Fruit fly (Drosophila melanogaster) whole organism, embryonic: ENCODE data around the gene CG34305.

Experiments
- Ada2b ChIP-seq: fragments of 200-800 bp; sonication (Bioruptor generic); IDR thresholded peaks from 2 replicates; pipeline ENCODE4 v1.3.6; 2022; ENCODE audit warnings: missing biosample characterization, missing genetic modification characterization
- BEAF-32 ChIP-seq: fragments of 200-800 bp; sonication (Bioruptor generic); optimal IDR thresholded peaks from 3 replicates; lab custom pipeline; 2017; ENCODE audit warnings: missing biosample characterization, missing genetic modification characterization, mild to moderate bottlenecking, moderate library complexity, missing genetic modification reagents
- CG11696 ChIP-seq: fragments of 200-800 bp; sonication (Bioruptor generic); IDR thresholded peaks from 2 replicates; pipeline ENCODE4 v1.3.6; 2022; ENCODE audit warnings: missing biosample characterization, missing genetic modification characterization
- CG15514 ChIP-seq: fragments of 200-800 bp; sonication (Bioruptor generic); optimal IDR thresholded peaks from 3 replicates; lab custom pipeline; 2017; ENCODE audit warnings: missing biosample characterization, missing genetic modification characterization, mild to moderate bottlenecking, moderate library complexity, missing genetic modification reagents
- CG2202 ChIP-seq: fragments of 200-800 bp; sonication (Bioruptor generic); optimal IDR thresholded peaks from 2 replicates; lab custom pipeline; 2018; ENCODE audit warnings: missing biosample characterization, mild to moderate bottlenecking, missing genetic modification characterization
- CG30020 ChIP-seq: fragments of 200-800 bp; optimal IDR thresholded peaks from 2 replicates; lab custom pipeline; 2019; ENCODE audit warnings: missing biosample characterization, mild to moderate bottlenecking, missing genetic modification characterization, moderate library complexity
- CG32532 ChIP-seq: fragments of 200-800 bp; sonication (Bioruptor generic); IDR thresholded peaks from 2 replicates; pipeline ENCODE4 v1.3.6; 2022; ENCODE audit warnings: missing biosample characterization, missing genetic modification characterization
- CG32772 ChIP-seq: fragments of 200-800 bp; sonication (Bioruptor generic); IDR thresholded peaks from 2 replicates; pipeline ENCODE4 v1.3.6; 2022; ENCODE audit warnings: missing biosample characterization, missing genetic modification characterization
- CG34422 ChIP-seq: fragments of 200-800 bp; sonication (Bioruptor generic); IDR thresholded peaks from 3 replicates; pipeline ENCODE4 v1.3.6; 2022; ENCODE audit warnings: missing biosample characterization, missing genetic modification characterization
- CG3847 ChIP-seq: fragments of 200-800 bp; sonication (Bioruptor generic); IDR thresholded peaks from 2 replicates; pipeline ENCODE4 v1.3.6; 2022; ENCODE audit warnings: missing biosample characterization, missing genetic modification characterization
- CG6654 ChIP-seq: fragments of 200-800 bp; sonication (Bioruptor generic); optimal IDR thresholded peaks from 2 replicates; lab custom pipeline; 2017; ENCODE audit warnings: missing biosample characterization, mild to moderate bottlenecking, missing genetic modification characterization
- CG6813 ChIP-seq: fragments of 200-800 bp; sonication (Bioruptor generic); optimal IDR thresholded peaks from 2 replicates; lab custom pipeline; 2017; ENCODE audit warnings: missing biosample characterization, missing genetic modification characterization, mild to moderate bottlenecking, moderate library complexity, missing genetic modification reagents
- CG7745 ChIP-seq: fragments of 200-800 bp; sonication (Bioruptor generic); optimal IDR thresholded peaks from 2 replicates; lab custom pipeline; 2018; ENCODE audit warnings: missing biosample characterization, mild to moderate bottlenecking, missing genetic modification characterization, moderate library complexity
- CG8281 ChIP-seq: fragments of 200-800 bp; sonication (Bioruptor generic); optimal IDR thresholded peaks from 2 replicates; lab custom pipeline; 2018; ENCODE audit warnings: missing biosample characterization, mild to moderate bottlenecking, missing genetic modification characterization, moderate library complexity
- Chrac-16 ChIP-seq: fragments of 200-800 bp; sonication (Bioruptor generic); optimal IDR thresholded peaks from 3 replicates; lab custom pipeline; 2016; ENCODE audit warnings: missing biosample characterization, missing genetic modification characterization
- CoRest ChIP-seq: fragments of 200-800 bp; sonication (Bioruptor generic); optimal IDR thresholded peaks from 3 replicates; lab custom pipeline; 2018; ENCODE audit warnings: missing biosample characterization, mild to moderate bottlenecking, missing genetic modification characterization, moderate library complexity
- HLH3B ChIP-seq: fragments of 200-800 bp; sonication (Bioruptor generic); IDR thresholded peaks from 2 replicates; pipeline ENCODE4 v1.3.6; 2022; ENCODE audit warnings: missing biosample characterization, missing genetic modification characterization
- HLH54F ChIP-seq: fragments of 200-800 bp; sonication (Bioruptor generic); optimal IDR thresholded peaks from 3 replicates; lab custom pipeline; 2016; ENCODE audit warnings: missing biosample characterization, missing genetic modification characterization
- Hey ChIP-seq: fragments of 200-800 bp; sonication (Bioruptor generic); optimal IDR thresholded peaks from 3 replicates; lab custom pipeline; 2018; ENCODE audit warnings: missing biosample characterization, mild to moderate bottlenecking, missing genetic modification characterization
- Hmx ChIP-seq: fragments of 200-800 bp; sonication (Bioruptor generic); optimal IDR thresholded peaks from 2 replicates; lab custom pipeline; 2016; ENCODE audit warnings: missing biosample characterization, missing genetic modification characterization
- Kr ChIP-seq: fragments of 200-800 bp; sonication (Bioruptor generic); optimal IDR thresholded peaks from 2 replicates; lab custom pipeline; 2017; ENCODE audit warnings: missing biosample characterization, mild to moderate bottlenecking, missing genetic modification characterization
- Max ChIP-seq: fragments of 200-800 bp; sonication (Bioruptor generic); optimal IDR thresholded peaks from 2 replicates; lab custom pipeline; 2016; ENCODE audit warnings: missing biosample characterization, mild to moderate bottlenecking, missing genetic modification characterization
- NC2β ChIP-seq: fragments of 200-800 bp; sonication (Bioruptor generic); optimal IDR thresholded peaks from 2 replicates; lab custom pipeline; 2016; ENCODE audit warnings: missing biosample characterization, missing genetic modification characterization
- NFAT ChIP-seq: fragments of 200-800 bp; sonication (Bioruptor generic); IDR thresholded peaks from 2 replicates; pipeline ENCODE4 v1.3.6; 2022; ENCODE audit warnings: missing biosample characterization, missing genetic modification characterization
- Ravus ChIP-seq: fragments of 200-800 bp; sonication (Bioruptor generic); IDR thresholded peaks from 2 replicates; pipeline ENCODE4 v1.3.6; 2022; ENCODE audit warnings: missing biosample characterization, missing genetic modification characterization
- Spps ChIP-seq: fragments of 200-800 bp; sonication (Bioruptor generic); optimal IDR thresholded peaks from 2 replicates; lab custom pipeline; 2018; ENCODE audit warnings: missing biosample characterization, mild to moderate bottlenecking, missing genetic modification characterization
- Stat92E ChIP-seq, 3 experiments: fragments of >200 bp in 2 of 3; fragments of 200-800 bp in 1 of 3; sonication (Bioruptor generic) in 1 of 3; optimal IDR thresholded peaks; 2 replicates each; lab custom pipeline; 2017 to 2019; ENCODE audit warnings: missing biosample characterization in 3 of 3, missing genetic modification characterization in 3 of 3, mild to moderate bottlenecking in 1 of 3, moderate library complexity in 1 of 3
- Tbp ChIP-seq: fragments of >200 bp; optimal IDR thresholded peaks from 2 replicates; lab custom pipeline; 2018; ENCODE audit warnings: missing biosample characterization, missing genetic modification characterization
- Vsx1 ChIP-seq: fragments of 200-800 bp; sonication (Bioruptor generic); optimal IDR thresholded peaks from 2 replicates; lab custom pipeline; 2017; ENCODE audit warnings: missing biosample characterization, mild to moderate bottlenecking, missing genetic modification characterization, missing genetic modification reagents
- Xbp1 ChIP-seq: fragments of 200-800 bp; sonication (Bioruptor generic); optimal IDR thresholded peaks from 3 replicates; lab custom pipeline; 2016; ENCODE audit warnings: missing biosample characterization, mild to moderate bottlenecking, missing genetic modification characterization
- al ChIP-seq: fragments of 200-800 bp; sonication (Bioruptor generic); IDR thresholded peaks from 2 replicates; pipeline ENCODE4 v1.3.6; 2022; ENCODE audit warnings: missing biosample characterization, missing genetic modification characterization
- ap ChIP-seq: fragments of 200-800 bp; sonication (Bioruptor generic); IDR thresholded peaks from 2 replicates; pipeline ENCODE4 v1.3.6; 2022; ENCODE audit warnings: missing biosample characterization, missing genetic modification characterization
- ase ChIP-seq: fragments of 200-800 bp; sonication (Bioruptor generic); IDR thresholded peaks from 3 replicates; pipeline ENCODE4 v1.3.6; 2022; ENCODE audit warnings: missing biosample characterization, missing genetic modification characterization
- cato ChIP-seq: fragments of 200-800 bp; sonication (Bioruptor generic); optimal IDR thresholded peaks from 2 replicates; lab custom pipeline; 2016; ENCODE audit warnings: missing biosample characterization, missing genetic modification characterization, borderline replicate concordance
- chinmo ChIP-seq: fragments of 200-800 bp; sonication (Bioruptor generic); IDR thresholded peaks from 4 replicates; pipeline ENCODE4 v1.3.6; 2022; ENCODE audit warnings: missing biosample characterization, missing genetic modification characterization; ENCODE audit not compliant: partially characterized antibody
- chn ChIP-seq: fragments of 200-800 bp; sonication (Bioruptor generic); optimal IDR thresholded peaks from 2 replicates; lab custom pipeline; 2016; ENCODE audit warnings: missing biosample characterization, missing genetic modification characterization
- crc ChIP-seq: fragments of 200-800 bp; sonication (Bioruptor generic); optimal IDR thresholded peaks from 2 replicates; lab custom pipeline; 2016; ENCODE audit warnings: missing biosample characterization, missing genetic modification characterization
- dati ChIP-seq: fragments of 200-800 bp; sonication (Bioruptor generic); IDR thresholded peaks from 2 replicates; pipeline ENCODE4 v1.3.6; 2022; ENCODE audit warnings: missing biosample characterization, missing genetic modification characterization
- dmrt11E ChIP-seq: fragments of 200-800 bp; sonication (Bioruptor generic); optimal IDR thresholded peaks from 3 replicates; lab custom pipeline; 2018; ENCODE audit warnings: missing biosample characterization, mild to moderate bottlenecking, missing genetic modification characterization, moderate library complexity
- en ChIP-seq: fragments of 200-800 bp; sonication (Bioruptor generic); optimal IDR thresholded peaks from 2 replicates; lab custom pipeline; 2016; ENCODE audit warnings: missing biosample characterization, missing genetic modification characterization
- ewg ChIP-seq: fragments of 200-800 bp; sonication (Bioruptor generic); optimal IDR thresholded peaks from 3 replicates; lab custom pipeline; 2017; ENCODE audit warnings: mild to moderate bottlenecking, missing biosample characterization, missing genetic modification reagents, missing genetic modification characterization
- fu2 ChIP-seq: fragments of 200-800 bp; sonication (Bioruptor generic); optimal IDR thresholded peaks from 2 replicates; lab custom pipeline; 2016; ENCODE audit warnings: missing biosample characterization, missing genetic modification characterization
- grn ChIP-seq: fragments of 200-800 bp; sonication (Bioruptor generic); optimal IDR thresholded peaks from 3 replicates; lab custom pipeline; 2017; ENCODE audit warnings: missing biosample characterization, missing genetic modification characterization
- h ChIP-seq: fragments of >200 bp; optimal IDR thresholded peaks from 2 replicates; lab custom pipeline; 2017
- jigr1 ChIP-seq: fragments of 200-800 bp; sonication (Bioruptor generic); IDR thresholded peaks from 3 replicates; pipeline ENCODE4 v1.3.6; 2022; ENCODE audit warnings: missing biosample characterization, missing genetic modification characterization
- lbe ChIP-seq: fragments of 200-800 bp; sonication (Bioruptor generic); optimal IDR thresholded peaks from 2 replicates; lab custom pipeline; 2016; ENCODE audit warnings: missing biosample characterization, mild to moderate bottlenecking, missing genetic modification characterization
- pan ChIP-seq, 4 experiments: fragments of >200 bp in 3 of 4; fragments of 200-800 bp in 1 of 4; sonication (Bioruptor generic) in 1 of 4; optimal IDR thresholded peaks in 3 of 4; IDR thresholded peaks in 1 of 4; 2 replicates each; pipeline versions ENCODE4 v1.3.6 to Lab custom; 2017 to 2022; ENCODE audit warnings: missing biosample characterization in 2 of 4, missing genetic modification characterization in 2 of 4, mixed read lengths in 1 of 4
- peb ChIP-seq: fragments of 200-800 bp; sonication (Bioruptor generic); IDR thresholded peaks from 2 replicates; pipeline ENCODE4 v1.3.6; 2022; ENCODE audit warnings: missing biosample characterization, missing genetic modification characterization
- schlank ChIP-seq: fragments of 200-800 bp; sonication (Bioruptor generic); optimal IDR thresholded peaks from 2 replicates; lab custom pipeline; 2018; ENCODE audit warnings: missing biosample characterization, mild to moderate bottlenecking, missing genetic modification characterization
- slp2 ChIP-seq: fragments of 200-800 bp; sonication (Bioruptor generic); optimal IDR thresholded peaks from 2 replicates; lab custom pipeline; 2016; ENCODE audit warnings: missing biosample characterization, missing genetic modification characterization
- vnd ChIP-seq: fragments of 200-800 bp; sonication (Bioruptor generic); IDR thresholded peaks from 3 replicates; pipeline ENCODE4 v1.3.6; 2022; ENCODE audit warnings: missing biosample characterization, missing genetic modification characterization; ENCODE audit not compliant: partially characterized antibody

CG34305 gene

dm6 chr3R:4220780-4221179 is 22.2 kb downstream of the CG34305 start (continued):
- TF ChIP-seq CG3847 (peak; percentile 66), slp2 (GFP tag; lab: Kevin White, UChicago) (no peak), CG32532 (GFP tag; lab: Robert Waterston, UW) (peak; percentile 71), ap (GFP tag; lab: Robert Waterston, UW) (no peak), Chrac-16 (GFP tag; lab: Kevin White, UChicago) (no peak), fu2 (GFP tag; lab: Kevin White, UChicago) (peak; percentile 54), Spps (tag; lab: Kevin White, UChicago) (no peak), peb (GFP tag; lab: Robert Waterston, UW) (no peak), Xbp1 (peak; percentile 55), Ada2b (GFP tag; lab: Robert Waterston, UW) (no peak), NFAT (GFP tag; lab: Robert Waterston, UW) (peak; percentile 53), grn (no peak), ewg (peak; percentile 76), Tbp (no peak), CG6654 (GFP tag; lab: Kevin White, UChicago) (no peak), Hey (tag; lab: Kevin White, UChicago) (no peak), dati (GFP tag; lab: Robert Waterston, UW) (no peak), CG6813 (GFP tag; lab: Kevin White, UChicago) (no peak), cato (GFP tag; lab: Kevin White, UChicago) (no peak), BEAF-32 (GFP tag; lab: Kevin White, UChicago) (peak; percentile 98), en (GFP tag; lab: Kevin White, UChicago) (no peak), CG7745 (tag; lab: Kevin White, UChicago) (no peak), Vsx1 (GFP tag; lab: Kevin White, UChicago) (no peak), CG30020 (tag; lab: Kevin White, UChicago) (peak; percentile 76), CG32772 (GFP tag; lab: Robert Waterston, UW) (no peak), NC2β (GFP tag; lab: Kevin White, UChicago) (peak; percentile 43), h (lab: Kevin White, UChicago) (no peak), chn (GFP tag; lab: Kevin White, UChicago) (peak; percentile 25), Max (GFP tag; lab: Kevin White, UChicago) (no peak), HLH54F (GFP tag; lab: Kevin White, UChicago) (no peak), CoRest (tag; lab: Kevin White, UChicago) (peak; percentile 32), dmrt11E (tag; lab: Kevin White, UChicago) (no peak), vnd (GFP tag; lab: Robert Waterston, UW) (peak; percentile 97), chinmo (GFP tag; lab: Robert Waterston, UW) (peak; percentile 98), ase (no peak), HLH3B (GFP tag; lab: Robert Waterston, UW) (no peak), CG11696 (GFP tag; lab: Robert Waterston, UW) (no peak), Ravus (GFP tag; lab: Robert Waterston, UW) (no peak), schlank (no peak), crc (no peak), Stat92E (GFP tag; optimal IDR thresholded peaks at IDR 0.05; lab: Kevin White, UChicago) (peak in 1 of 3 experiments; percentile 6), CG2202 (no peak), al (GFP tag; lab: Robert Waterston, UW) (0 out of 2 replicates have a peak, but pooled peaks have one; percentile 10), CG15514 (peak; percentile 100), Kr (GFP tag; lab: Kevin White, UChicago) (no peak), Hmx (GFP tag; lab: Kevin White, UChicago) (no peak), lbe (GFP tag; lab: Kevin White, UChicago) (no peak), pan (optimal IDR thresholded peaks at IDR 0.05; lab: Kevin White, UChicago) (no peak), pan (GFP tag; optimal IDR thresholded peaks at IDR 0.05 in 1 of 2, IDR thresholded peaks at IDR 0.05 in 1 of 2) (no peak), CG34422 (GFP tag; lab: Robert Waterston, UW) (peak; percentile 56; the same call in 2 of the 3 replicates), jigr1 (GFP tag; lab: Robert Waterston, UW) (no peak), CG8281 (tag; lab: Kevin White, UChicago) (no peak)
